Worm (Caenorhabditis elegans): ENCODE results near the gene F43C1.7.

F43C1.7 gene

ce11 chrIII:4193659-4194103, 48.7 kb downstream of the F43C1.7 start, which contains the start of gene xbp-1:
TSS of gene xbp-1 (plus strand) at chrIII:4193809.
- TF ChIP-seq ztf-29 (GFP tag; IDR thresholded peaks at IDR 0.05) (0 out of 2 replicates have a peak, but pooled peaks have one; percentile 45), klf-2 (GFP tag; conservative IDR thresholded peaks at IDR 0.05) (no peak), cog-1 (tag; optimal IDR thresholded peaks at IDR 0.05) (peak; percentile 45), flt-1 (GFP tag; IDR thresholded peaks at IDR 0.05) (peak; percentile 66), ztf-23 (GFP tag; IDR thresholded peaks at IDR 0.05) (peak; percentile 41; the same call in 1 of the 2 replicates), ref-1 (GFP tag; conservative IDR thresholded peaks at IDR 0.05) (no peak), med-1 (GFP tag; optimal IDR thresholded peaks at IDR 0.05; ENCODE audit: insufficient read depth) (no peak)

Data from whole organism, midembryonic.